Worm (Caenorhabditis elegans) whole organism, mixed stage, embryonic: ENCODE measurements around the gene srt-14.

Experiments
- blmp-1 ChIP-seq: fragments of 150-350 bp; optimal IDR thresholded peaks from 2 replicates; lab custom pipeline; 2014; ENCODE audit warnings: missing biosample characterization, missing genetic modification characterization
- ceh-39 ChIP-seq: fragments of 150-350 bp; optimal IDR thresholded peaks from 2 replicates; lab custom pipeline; 2014; ENCODE audit warnings: missing biosample characterization, missing genetic modification characterization
- ces-1 ChIP-seq: fragments of 150-350 bp; optimal IDR thresholded peaks from 2 replicates; lab custom pipeline; 2014; ENCODE audit warnings: missing biosample characterization, missing genetic modification reagents, missing genetic modification characterization
- cnd-1 ChIP-seq: fragments of 200-800 bp; sonication (Bioruptor generic); optimal IDR thresholded peaks from 2 replicates; lab custom pipeline; 2018; ENCODE audit warnings: mild to moderate bottlenecking, missing genetic modification characterization, missing compliant biosample characterization
- drap-1 ChIP-seq: fragments of 200-800 bp; sonication (Bioruptor generic); optimal IDR thresholded peaks from 3 replicates; lab custom pipeline; 2018; ENCODE audit warnings: mild to moderate bottlenecking, missing genetic modification characterization, missing compliant biosample characterization
- elt-3 ChIP-seq: fragments of 150-350 bp; optimal IDR thresholded peaks from 2 replicates; lab custom pipeline; 2014; ENCODE audit warnings: missing biosample characterization, missing genetic modification characterization
- mab-5 ChIP-seq: fragments of 150-350 bp; optimal IDR thresholded peaks from 2 replicates; lab custom pipeline; 2014; ENCODE audit warnings: missing biosample characterization, missing genetic modification characterization
- mep-1 ChIP-seq: fragments of 150-350 bp; optimal IDR thresholded peaks from 2 replicates; lab custom pipeline; 2017; ENCODE audit warnings: missing biosample characterization, missing genetic modification reagents, missing genetic modification characterization, inconsistent platforms
- nhr-237 ChIP-seq: fragments of 150-350 bp; optimal IDR thresholded peaks from 2 replicates; lab custom pipeline; 2014; ENCODE audit warnings: missing biosample characterization, missing genetic modification characterization
- nhr-76 ChIP-seq: sonication (generic microtip); optimal IDR thresholded peaks from 2 replicates; lab custom pipeline; 2017; ENCODE audit warnings: missing biosample characterization, missing genetic modification characterization
- sem-2 ChIP-seq: fragments of 200-800 bp; sonication (Bioruptor generic); optimal IDR thresholded peaks from 2 replicates; lab custom pipeline; 2018; ENCODE audit warnings: mild to moderate bottlenecking, missing genetic modification characterization, missing compliant biosample characterization
- ztf-11 ChIP-seq: fragments of 150-350 bp; optimal IDR thresholded peaks from 2 replicates; lab custom pipeline; 2014; ENCODE audit warnings: missing biosample characterization, missing genetic modification characterization

- TF ChIP-seq ces-1 (GFP tag; lab: Kevin White, UChicago): no peak
- no peak for TF ChIP-seq mep-1
- TF ChIP-seq drap-1: no peak
- TF ChIP-seq nhr-237 (tag; lab: Kevin White, UChicago): no peak
- TF ChIP-seq nhr-76 (tag; lab: Kevin White, UChicago): no peak
- TF ChIP-seq ztf-11 (tag; lab: Kevin White, UChicago): no peak
- TF ChIP-seq cnd-1: no peak
- TF ChIP-seq sem-2: no peak
- no peak for TF ChIP-seq elt-3 (tag; lab: Kevin White, UChicago)
- no peak for TF ChIP-seq ceh-39 (tag; lab: Kevin White, UChicago)
- TF ChIP-seq mab-5 (tag; lab: Kevin White, UChicago): no peak
- TF ChIP-seq blmp-1 (tag; lab: Kevin White, UChicago): no peak
Measured at ce11 chrV:4304240-4304639, 47.9 kb upstream of the srt-14 start.
